Fruit fly (Drosophila melanogaster) whole organism, embryonic: ENCODE measurements around the gene Rnf146.

Experiments used
- Antp ChIP-seq: fragments of 200-800 bp; sonication (Bioruptor generic); optimal IDR thresholded peaks from 3 replicates; lab custom pipeline; 2016; ENCODE audit warnings: missing biosample characterization, missing genetic modification characterization
- CG10267 ChIP-seq: fragments of 200-800 bp; sonication (Bioruptor generic); optimal IDR thresholded peaks from 2 replicates; lab custom pipeline; 2018; ENCODE audit warnings: missing biosample characterization, mild to moderate bottlenecking, missing genetic modification characterization, moderate library complexity
- CG11398 ChIP-seq: fragments of 200-800 bp; sonication (Bioruptor generic); optimal IDR thresholded peaks from 2 replicates; lab custom pipeline; 2016; ENCODE audit warnings: missing biosample characterization, missing genetic modification characterization
- CG11456 ChIP-seq: fragments of 200-800 bp; sonication (Bioruptor generic); IDR thresholded peaks from 3 replicates; pipeline ENCODE4 v1.3.6; 2022; ENCODE audit warnings: missing biosample characterization, missing genetic modification characterization
- CG12942 ChIP-seq: fragments of 200-800 bp; sonication (Bioruptor generic); optimal IDR thresholded peaks from 3 replicates; lab custom pipeline; 2016; ENCODE audit warnings: missing biosample characterization, missing genetic modification characterization
- CG15514 ChIP-seq: fragments of 200-800 bp; sonication (Bioruptor generic); optimal IDR thresholded peaks from 3 replicates; lab custom pipeline; 2017; ENCODE audit warnings: missing biosample characterization, missing genetic modification characterization, mild to moderate bottlenecking, moderate library complexity, missing genetic modification reagents
- CG15601 ChIP-seq: fragments of 200-800 bp; sonication (Bioruptor generic); optimal IDR thresholded peaks from 3 replicates; lab custom pipeline; 2019; ENCODE audit warnings: missing biosample characterization, mild to moderate bottlenecking, missing genetic modification characterization, moderate library complexity
- CG2116 ChIP-seq: fragments of 200-800 bp; sonication (Bioruptor generic); optimal IDR thresholded peaks from 3 replicates; lab custom pipeline; 2018; ENCODE audit warnings: missing biosample characterization, mild to moderate bottlenecking, missing genetic modification characterization
- CG30403 ChIP-seq: fragments of 200-800 bp; sonication (Bioruptor generic); optimal IDR thresholded peaks from 3 replicates; lab custom pipeline; 2016; ENCODE audit warnings: missing biosample characterization, missing genetic modification characterization
- CG3065 ChIP-seq: fragments of 200-800 bp; sonication (Bioruptor generic); optimal IDR thresholded peaks from 2 replicates; lab custom pipeline; 2016; ENCODE audit warnings: missing biosample characterization, missing genetic modification characterization
- CG34422 ChIP-seq: fragments of 200-800 bp; sonication (Bioruptor generic); IDR thresholded peaks from 3 replicates; pipeline ENCODE4 v1.3.6; 2022; ENCODE audit warnings: missing biosample characterization, missing genetic modification characterization
- CG4617 ChIP-seq: fragments of 200-800 bp; sonication (Bioruptor generic); optimal IDR thresholded peaks from 3 replicates; lab custom pipeline; 2016; ENCODE audit warnings: missing biosample characterization, missing genetic modification characterization, borderline replicate concordance
- CG7786 ChIP-seq: fragments of 200-800 bp; sonication (Bioruptor generic); optimal IDR thresholded peaks from 2 replicates; lab custom pipeline; 2016; ENCODE audit warnings: missing biosample characterization, missing genetic modification characterization
- CG8924 ChIP-seq: fragments of 200-800 bp; optimal IDR thresholded peaks from 3 replicates; lab custom pipeline; 2019; ENCODE audit warnings: missing biosample characterization, mild to moderate bottlenecking, missing genetic modification characterization, moderate library complexity
- CG9932 ChIP-seq: fragments of 200-800 bp; sonication (Bioruptor generic); IDR thresholded peaks from 2 replicates; pipeline ENCODE4 v1.3.6; 2022; ENCODE audit warnings: missing biosample characterization, missing genetic modification characterization
- CHES-1-like ChIP-seq: fragments of 200-800 bp; sonication (Bioruptor generic); optimal IDR thresholded peaks from 2 replicates; lab custom pipeline; 2016; ENCODE audit warnings: missing biosample characterization, missing genetic modification characterization
- Dip3 ChIP-seq: fragments of 200-800 bp; sonication (Bioruptor generic); optimal IDR thresholded peaks from 3 replicates; lab custom pipeline; 2016; ENCODE audit warnings: missing biosample characterization, missing genetic modification characterization
- GATAe ChIP-seq: fragments of 200-800 bp; sonication (Bioruptor generic); conservative IDR thresholded peaks from 2 replicates; pipeline ENCODE4 v1.3.6; 2022; ENCODE audit warnings: missing biosample characterization, missing genetic modification characterization
- HLH3B ChIP-seq: fragments of 200-800 bp; sonication (Bioruptor generic); IDR thresholded peaks from 2 replicates; pipeline ENCODE4 v1.3.6; 2022; ENCODE audit warnings: missing biosample characterization, missing genetic modification characterization
- HLH4C ChIP-seq: fragments of 200-800 bp; sonication (Bioruptor generic); IDR thresholded peaks from 3 replicates; pipeline ENCODE4 v1.3.6; 2022; ENCODE audit warnings: missing biosample characterization, missing genetic modification characterization; ENCODE audit not compliant: partially characterized antibody
- Hr3 ChIP-seq: fragments of 200-800 bp; sonication (Bioruptor generic); optimal IDR thresholded peaks from 3 replicates; lab custom pipeline; 2016; ENCODE audit warnings: missing biosample characterization, missing genetic modification characterization
- Hsf ChIP-seq: fragments of 200-800 bp; sonication (Bioruptor generic); optimal IDR thresholded peaks from 3 replicates; lab custom pipeline; 2016; ENCODE audit warnings: missing biosample characterization, missing genetic modification characterization
- Lhr ChIP-seq: fragments of 200-800 bp; sonication (Bioruptor generic); optimal IDR thresholded peaks from 3 replicates; lab custom pipeline; 2017; ENCODE audit warnings: mild to moderate bottlenecking, missing biosample characterization, missing genetic modification reagents, missing genetic modification characterization
- Max ChIP-seq: fragments of 200-800 bp; sonication (Bioruptor generic); optimal IDR thresholded peaks from 2 replicates; lab custom pipeline; 2016; ENCODE audit warnings: missing biosample characterization, mild to moderate bottlenecking, missing genetic modification characterization
- Scr ChIP-seq: fragments of 200-800 bp; sonication (Bioruptor generic); IDR thresholded peaks from 2 replicates; pipeline ENCODE4 v1.3.6; 2022; ENCODE audit warnings: missing biosample characterization, missing genetic modification characterization; ENCODE audit not compliant: partially characterized antibody
- Sry-δ ChIP-seq: fragments of 200-800 bp; sonication (Bioruptor generic); optimal IDR thresholded peaks from 2 replicates; lab custom pipeline; 2016; ENCODE audit warnings: missing biosample characterization, missing genetic modification characterization
- Stat92E ChIP-seq, 3 experiments: fragments of >200 bp in 2 of 3; fragments of 200-800 bp in 1 of 3; sonication (Bioruptor generic) in 1 of 3; optimal IDR thresholded peaks; 2 replicates each; lab custom pipeline; 2017 to 2019; ENCODE audit warnings: missing biosample characterization in 3 of 3, missing genetic modification characterization in 3 of 3, mild to moderate bottlenecking in 1 of 3, moderate library complexity in 1 of 3
- az2 ChIP-seq: fragments of 200-800 bp; sonication (Bioruptor generic); optimal IDR thresholded peaks from 3 replicates; lab custom pipeline; 2016; ENCODE audit warnings: missing biosample characterization, missing genetic modification characterization
- bab2 ChIP-seq: fragments of 200-800 bp; sonication (Bioruptor generic); optimal IDR thresholded peaks from 2 replicates; lab custom pipeline; 2016; ENCODE audit warnings: missing biosample characterization, missing genetic modification characterization
- bbx ChIP-seq: fragments of 200-800 bp; sonication (Bioruptor generic); IDR thresholded peaks from 2 replicates; pipeline ENCODE4 v1.3.6; 2022; ENCODE audit warnings: missing biosample characterization, missing genetic modification characterization; ENCODE audit not compliant: partially characterized antibody
- bsh ChIP-seq, 2 experiments: fragments of 200-800 bp; sonication (Bioruptor generic); optimal IDR thresholded peaks; 2 replicates each; lab custom pipeline; 2017 to 2018; ENCODE audit warnings: mild to moderate bottlenecking in 2 of 2, missing biosample characterization in 2 of 2, missing genetic modification characterization in 2 of 2, moderate library complexity in 1 of 2
- crp ChIP-seq, 2 experiments: fragments of 200-800 bp; sonication (Bioruptor generic); optimal IDR thresholded peaks; 2 replicates in 1 of 2; 3 replicates in 1 of 2; lab custom pipeline; 2017; ENCODE audit warnings: missing biosample characterization in 2 of 2, missing genetic modification characterization in 2 of 2, mild to moderate bottlenecking in 1 of 2, moderate library complexity in 1 of 2
- dimm ChIP-seq: fragments of 200-800 bp; sonication (Bioruptor generic); IDR thresholded peaks from 2 replicates; pipeline ENCODE4 v1.3.6; 2022; ENCODE audit warnings: missing biosample characterization, missing genetic modification characterization
- eyg ChIP-seq: fragments of 200-800 bp; sonication (Bioruptor generic); optimal IDR thresholded peaks from 3 replicates; lab custom pipeline; 2016; ENCODE audit warnings: missing biosample characterization, missing genetic modification characterization
- gfzf ChIP-seq: fragments of 200-800 bp; sonication (Bioruptor generic); optimal IDR thresholded peaks from 2 replicates; lab custom pipeline; 2016; ENCODE audit warnings: missing biosample characterization, mild to moderate bottlenecking, missing genetic modification characterization, moderate library complexity
- hkb ChIP-seq, 2 experiments: fragments of 200-800 bp in 1 of 2; fragments of >200 bp in 1 of 2; sonication (Bioruptor generic) in 1 of 2; IDR thresholded peaks in 1 of 2; optimal IDR thresholded peaks in 1 of 2; 2 replicates each; pipeline versions ENCODE4 v1.3.6 to Lab custom; 2017 to 2022; ENCODE audit warnings: missing biosample characterization in 1 of 2, missing genetic modification characterization in 1 of 2
- ind ChIP-seq: fragments of 200-800 bp; sonication (Bioruptor generic); optimal IDR thresholded peaks from 3 replicates; lab custom pipeline; 2016; ENCODE audit warnings: missing biosample characterization, missing genetic modification characterization
- insv ChIP-seq, 2 experiments: fragments of 200-800 bp; sonication (Bioruptor generic); optimal IDR thresholded peaks; 3 replicates each; lab custom pipeline; 2016 to 2018; ENCODE audit warnings: missing biosample characterization in 2 of 2, missing genetic modification characterization in 2 of 2
- kah ChIP-seq: fragments of 200-800 bp; sonication (Bioruptor generic); optimal IDR thresholded peaks from 2 replicates; lab custom pipeline; 2018; ENCODE audit warnings: missing biosample characterization, mild to moderate bottlenecking, missing genetic modification characterization
- nerfin-1 ChIP-seq: fragments of 200-800 bp; sonication (Bioruptor generic); optimal IDR thresholded peaks from 3 replicates; lab custom pipeline; 2019; ENCODE audit warnings: missing biosample characterization, mild to moderate bottlenecking, missing genetic modification characterization, moderate library complexity
- nmo ChIP-seq: fragments of 200-800 bp; sonication (Bioruptor generic); optimal IDR thresholded peaks from 2 replicates; lab custom pipeline; 2018; ENCODE audit warnings: missing biosample characterization, mild to moderate bottlenecking, missing genetic modification characterization, moderate library complexity
- phol ChIP-seq: fragments of 200-800 bp; sonication (Bioruptor generic); optimal IDR thresholded peaks from 3 replicates; lab custom pipeline; 2018; ENCODE audit warnings: missing biosample characterization, mild to moderate bottlenecking, missing genetic modification characterization, moderate library complexity
- psq ChIP-seq: fragments of 200-800 bp; sonication (Bioruptor generic); optimal IDR thresholded peaks from 2 replicates; lab custom pipeline; 2017; ENCODE audit warnings: missing biosample characterization, missing genetic modification characterization
- sens ChIP-seq: fragments of 200-800 bp; sonication (Bioruptor generic); peaks from one replicate; lab custom pipeline; 2016; ENCODE audit warnings: missing biosample characterization, missing genetic modification characterization
- slbo ChIP-seq: fragments of 200-800 bp; sonication (Bioruptor generic); IDR thresholded peaks from 2 replicates; pipeline ENCODE4 v1.3.6; 2022; ENCODE audit warnings: missing biosample characterization, missing genetic modification characterization
- tx ChIP-seq: fragments of 200-800 bp; sonication (Bioruptor generic); optimal IDR thresholded peaks from 2 replicates; lab custom pipeline; 2016; ENCODE audit warnings: missing biosample characterization, missing genetic modification characterization

The Rnf146 gene

dm6 chr3L:19618072-19618958, 24.3 kb downstream of the Rnf146 start, which contains the start of gene asf1 (continued):
- TF ChIP-seq CG8924 (tag; lab: Kevin White, UChicago) (peak; percentile 13), crp (GFP tag; optimal IDR thresholded peaks at IDR 0.05; lab: Kevin White, UChicago) (peak; percentile 91 to 93), bsh (GFP tag; optimal IDR thresholded peaks at IDR 0.05; lab: Kevin White, UChicago) (no peak), CG15601 (peak; percentile 11), sens (GFP tag; lab: Kevin White, UChicago) (peak; percentile 77), az2 (peak; percentile 18), phol (tag; lab: Kevin White, UChicago) (peak; percentile 42), slbo (GFP tag; lab: Robert Waterston, UW) (peak; percentile 43; the same call in 1 of the 2 replicates), CG11398 (GFP tag; lab: Kevin White, UChicago) (peak; percentile 30), psq (no peak), Lhr (GFP tag; lab: Kevin White, UChicago) (peak; percentile 67), CG3065 (no peak), CG34422 (GFP tag; lab: Robert Waterston, UW) (peak; percentile 38; the same call in 1 of the 3 replicates), bbx (GFP tag; lab: Robert Waterston, UW) (peak; percentile 76), Sry-δ (GFP tag; lab: Kevin White, UChicago) (peak; percentile 94), Dip3 (GFP tag; lab: Kevin White, UChicago) (peak; percentile 27), CG30403 (peak; percentile 19), Scr (GFP tag; lab: Robert Waterston, UW) (peak; percentile 86), nmo (peak; percentile 60), dimm (GFP tag; lab: Robert Waterston, UW) (no peak), GATAe (GFP tag; lab: Robert Waterston, UW) (no peak), Antp (GFP tag; lab: Kevin White, UChicago) (peak; percentile 23), CG2116 (peak; percentile 75), HLH4C (GFP tag; lab: Robert Waterston, UW) (peak; percentile 64), CG11456 (GFP tag; lab: Robert Waterston, UW) (0 out of 3 replicates have a peak, but pooled peaks have one; percentile 30), insv (GFP tag; optimal IDR thresholded peaks at IDR 0.05; lab: Kevin White, UChicago) (peak; percentile 92 to 98), bab2 (GFP tag; lab: Kevin White, UChicago) (peak; percentile 2), gfzf (GFP tag; lab: Kevin White, UChicago) (peak; percentile 85), hkb (optimal IDR thresholded peaks at IDR 0.05; lab: Kevin White, UChicago) (no peak), hkb (GFP tag; IDR thresholded peaks at IDR 0.05; lab: Robert Waterston, UW) (0 out of 2 replicates have a peak, but pooled peaks have one; percentile 25), CG15514 (GFP tag; lab: Kevin White, UChicago) (peak; percentile 80), CG7786 (peak; percentile 17), Max (GFP tag; lab: Kevin White, UChicago) (no peak), CG4617 (GFP tag; lab: Kevin White, UChicago) (peak; percentile 21), eyg (GFP tag; lab: Kevin White, UChicago) (no peak), Stat92E (GFP tag; optimal IDR thresholded peaks at IDR 0.05; lab: Kevin White, UChicago) (peak in 1 of 3 experiments; percentile 20), nerfin-1 (peak; percentile 86), HLH3B (GFP tag; lab: Robert Waterston, UW) (peak; percentile 24; the same call in 1 of the 2 replicates), Hsf (GFP tag; lab: Kevin White, UChicago) (peak; percentile 39), CG9932 (GFP tag; lab: Robert Waterston, UW) (0 out of 2 replicates have a peak, but pooled peaks have one; percentile 32), CG12942 (GFP tag; lab: Kevin White, UChicago) (peak; percentile 21), kah (GFP tag; lab: Kevin White, UChicago) (peak; percentile 17), Hr3 (GFP tag; lab: Kevin White, UChicago) (no peak), CG10267 (peak; percentile 66), tx (peak; percentile 40), ind (GFP tag; lab: Kevin White, UChicago) (peak; percentile 9), CHES-1-like (peak; percentile 68)
